Worm (Caenorhabditis elegans) whole organism, young adult: Measurements from ENCODE around the gene M153.3.

ENCODE experiments used
- Y53F4B.3 ChIP-seq: fragments of 200-800 bp; sonication (Bioruptor generic); IDR thresholded peaks from 2 replicates; pipeline ENCODE4 v1.3.6; 2022; ENCODE audit warnings: missing genetic modification reagents, missing genetic modification characterization, missing compliant biosample characterization
- ama-1 ChIP-seq, 3 experiments: fragments of 150-350 bp in 1 of 3; sonication (generic microtip) in 2 of 3; optimal IDR thresholded peaks; 2 replicates each; lab custom pipeline; 2014 to 2018; ENCODE audit warnings: missing biosample characterization in 2 of 3, missing genetic modification characterization in 2 of 3, missing genetic modification reagents in 2 of 3
- aptf-2 ChIP-seq: fragments of 200-800 bp; sonication (Bioruptor generic); conservative IDR thresholded peaks from 2 replicates; pipeline ENCODE4 v1.3.6; 2022; ENCODE audit warnings: missing genetic modification reagents, missing genetic modification characterization, missing compliant biosample characterization
- him-1 ChIP-seq: sonication (generic microtip); optimal IDR thresholded peaks from 2 replicates; lab custom pipeline; 2016; ENCODE audit warnings: missing genotype, missing genetic modification reagents, missing genetic modification characterization, missing compliant biosample characterization
- hmg-20 ChIP-seq: fragments of 200-800 bp; sonication (Bioruptor generic); IDR thresholded peaks from 2 replicates; pipeline ENCODE4 v1.3.6; 2022; ENCODE audit warnings: missing genetic modification reagents, missing genetic modification characterization, missing compliant biosample characterization
- lin-35 ChIP-seq, 3 experiments: fragments of 150-350 bp in 2 of 3; sonication (generic microtip) in 1 of 3; optimal IDR thresholded peaks; 2 replicates each; lab custom pipeline; 2014 to 2018; ENCODE audit warnings: missing biosample characterization in 3 of 3, missing genetic modification characterization in 3 of 3, missing genetic modification reagents in 3 of 3
- lsl-1 ChIP-seq: fragments of 200-800 bp; sonication (Bioruptor generic); optimal IDR thresholded peaks from 2 replicates; lab custom pipeline; 2018; ENCODE audit warnings: mild to moderate bottlenecking, missing genetic modification characterization, moderate library complexity, missing compliant biosample characterization
- snpc-4 ChIP-seq, 5 experiments: fragments of 150-350 bp in 1 of 5; sonication (generic microtip) in 4 of 5; optimal IDR thresholded peaks; 2 replicates each; lab custom pipeline; 2014 to 2018; ENCODE audit warnings: missing genetic modification characterization in 5 of 5, missing biosample characterization in 3 of 5, antibody characterized with exemption in 2 of 5, mild to moderate bottlenecking in 2 of 5, missing compliant biosample characterization in 2 of 5, missing genotype in 2 of 5, moderate library complexity in 2 of 5, missing genetic modification reagents in 1 of 5

DNA sequence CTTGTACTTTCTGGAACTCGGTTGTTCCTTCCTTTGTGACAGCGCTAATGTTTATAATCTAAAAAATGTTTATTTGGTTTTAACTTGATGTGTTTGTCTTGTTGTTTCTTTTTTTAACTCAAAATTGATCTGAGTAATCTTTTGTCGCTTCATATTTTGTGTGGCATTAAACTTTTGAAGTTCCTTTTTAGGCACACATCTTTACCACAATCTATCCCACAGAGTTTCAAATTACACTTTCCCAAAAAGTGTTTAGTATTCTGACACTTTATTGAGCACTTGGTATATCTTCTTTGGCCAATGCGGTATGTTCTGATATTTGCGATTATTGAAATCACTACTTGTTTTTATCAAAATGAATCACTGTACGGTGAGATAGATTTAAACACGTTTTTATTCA is 17.4 kb upstream of the M153.3 start, which contains the start of gene lgc-18:
- TF ChIP-seq ama-1 (optimal IDR thresholded peaks at IDR 0.05; lab: Kevin White, UChicago) (no peak), ama-1 (GFP tag; optimal IDR thresholded peaks at IDR 0.05; lab: Kevin White, UChicago) (no peak), Y53F4B.3 (GFP tag; lab: Robert Waterston, UW) (no peak), lsl-1 (GFP tag; lab: Kevin White, UChicago) (no peak), lin-35 (GFP tag; optimal IDR thresholded peaks at IDR 0.05; lab: Kevin White, UChicago) (no peak), snpc-4 (GFP tag; optimal IDR thresholded peaks at IDR 0.05; lab: Kevin White, UChicago) (no peak), snpc-4 (tag; optimal IDR thresholded peaks at IDR 0.05; lab: Kevin White, UChicago) (no peak), hmg-20 (GFP tag; lab: Robert Waterston, UW) (no peak), aptf-2 (no peak), him-1 (tag; lab: Kevin White, UChicago) (no peak)
